Worm (Caenorhabditis elegans) whole organism, early embryonic: ENCODE data around the gene F58F9.3.

Experiments
- B0310.2 ChIP-seq: sonication (generic microtip); optimal IDR thresholded peaks from 2 replicates; lab custom pipeline; 2016; ENCODE audit warnings: mild to moderate bottlenecking, missing genetic modification characterization, missing compliant biosample characterization
- F13C5.2 ChIP-seq: sonication (generic microtip); optimal IDR thresholded peaks from 2 replicates; lab custom pipeline; 2017; ENCODE audit warnings: mild to moderate bottlenecking, missing genetic modification characterization, inconsistent platforms, missing compliant biosample characterization
- aly-1 ChIP-seq: sonication (generic microtip); optimal IDR thresholded peaks from 2 replicates; lab custom pipeline; 2016; ENCODE audit warnings: missing genetic modification characterization, missing compliant biosample characterization
- ama-1 ChIP-seq: fragments of 150-350 bp; optimal IDR thresholded peaks from 2 replicates; lab custom pipeline; 2014
- ceh-13 ChIP-seq: fragments of 200-800 bp; sonication (Bioruptor generic); optimal IDR thresholded peaks from 2 replicates; lab custom pipeline; 2018; ENCODE audit warnings: mild to moderate bottlenecking, missing genetic modification characterization, missing compliant biosample characterization
- ceh-36 ChIP-seq: sonication (generic microtip); optimal IDR thresholded peaks from 2 replicates; lab custom pipeline; 2016; ENCODE audit warnings: missing genetic modification characterization, inconsistent platforms, missing compliant biosample characterization
- ets-7 ChIP-seq: sonication (generic microtip); optimal IDR thresholded peaks from 2 replicates; lab custom pipeline; 2016; ENCODE audit warnings: missing genotype, missing genetic modification characterization, missing compliant biosample characterization
- flt-1 ChIP-seq: fragments of 200-800 bp; sonication (Bioruptor generic); IDR thresholded peaks from 2 replicates; pipeline ENCODE4 v1.3.6; 2022; ENCODE audit warnings: missing genetic modification characterization, missing compliant biosample characterization
- hmbx-1 ChIP-seq: sonication (generic microtip); optimal IDR thresholded peaks from 2 replicates; lab custom pipeline; 2016; ENCODE audit warnings: mild to moderate bottlenecking, missing genetic modification characterization, missing compliant biosample characterization
- hmg-4 ChIP-seq: fragments of 200-800 bp; sonication (Bioruptor generic); optimal IDR thresholded peaks from 2 replicates; lab custom pipeline; 2018; ENCODE audit warnings: mild to moderate bottlenecking, missing genetic modification characterization, missing compliant biosample characterization
- hnd-1 ChIP-seq: sonication (generic microtip); optimal IDR thresholded peaks from 2 replicates; lab custom pipeline; 2016; ENCODE audit warnings: missing genetic modification characterization, missing compliant biosample characterization
- pes-1 ChIP-seq: fragments of 200-800 bp; sonication (Bioruptor generic); IDR thresholded peaks from 2 replicates; pipeline ENCODE4 v1.3.6; 2022; ENCODE audit warnings: missing genetic modification reagents, missing genetic modification characterization, missing compliant biosample characterization
- scrt-1 ChIP-seq: fragments of 200-800 bp; sonication (Bioruptor generic); IDR thresholded peaks from 2 replicates; pipeline ENCODE4 v1.3.6; 2022; ENCODE audit warnings: missing genetic modification characterization, missing compliant biosample characterization
- sea-1 ChIP-seq: fragments of 200-800 bp; sonication (Bioruptor generic); conservative IDR thresholded peaks from 2 replicates; pipeline ENCODE4 v1.3.6; 2022; ENCODE audit warnings: missing genetic modification characterization, missing compliant biosample characterization
- tbx-11 ChIP-seq: fragments of 200-800 bp; sonication (Bioruptor generic); IDR thresholded peaks from 2 replicates; pipeline ENCODE4 v1.3.6; 2022; ENCODE audit warnings: missing genetic modification characterization, missing compliant biosample characterization
- tbx-37 ChIP-seq: fragments of 200-800 bp; sonication (Bioruptor generic); conservative IDR thresholded peaks from 2 replicates; pipeline ENCODE4 v1.3.6; 2022; ENCODE audit warnings: missing genetic modification reagents, missing genetic modification characterization, missing compliant biosample characterization
- tra-4 ChIP-seq: sonication (generic microtip); optimal IDR thresholded peaks from 2 replicates; lab custom pipeline; 2017; ENCODE audit warnings: missing genetic modification characterization, missing compliant biosample characterization

The F58F9.3 gene

ce11 chrIV:6209337-6209736 is 23.7 kb upstream of the F58F9.3 start:
- TF ChIP-seq tra-4 (tag; lab: Kevin White, UChicago) (no peak), ceh-36 (no peak), aly-1 (no peak), tbx-37 (GFP tag; lab: Robert Waterston, UW) (no peak), B0310.2 (tag; lab: Kevin White, UChicago) (no peak), F13C5.2 (tag; lab: Kevin White, UChicago) (no peak), tbx-11 (GFP tag; lab: Robert Waterston, UW) (no peak), flt-1 (GFP tag; lab: Robert Waterston, UW) (no peak), hmg-4 (GFP tag; lab: Kevin White, UChicago) (no peak), sea-1 (GFP tag; lab: Robert Waterston, UW) (no peak), pes-1 (GFP tag; lab: Robert Waterston, UW) (no peak), scrt-1 (GFP tag; lab: Robert Waterston, UW) (no peak)

DNA sequence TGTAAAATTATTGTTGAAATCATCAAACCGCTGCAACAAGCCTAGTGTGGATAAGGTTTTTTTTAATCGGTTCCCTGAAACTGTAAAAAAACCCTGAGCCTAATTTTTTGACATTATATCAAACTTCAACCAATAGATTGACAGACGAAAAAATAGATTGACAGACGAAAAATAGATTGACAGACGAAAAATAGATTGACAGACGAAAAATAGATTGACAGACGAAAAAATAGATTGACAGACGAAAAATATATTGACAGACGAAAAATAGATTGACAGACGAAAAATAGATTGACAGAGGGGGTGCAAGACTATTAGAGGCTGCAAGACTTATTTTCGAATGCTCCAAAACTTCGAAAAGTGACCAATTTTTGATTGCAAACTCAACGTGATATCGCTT is 23.1 kb upstream of the F58F9.3 start:
- TF ChIP-seq flt-1 (GFP tag; lab: Robert Waterston, UW) (peak; percentile 62), tbx-37 (GFP tag; lab: Robert Waterston, UW) (peak; percentile 44; the same call in 1 of the 2 replicates)

DNA sequence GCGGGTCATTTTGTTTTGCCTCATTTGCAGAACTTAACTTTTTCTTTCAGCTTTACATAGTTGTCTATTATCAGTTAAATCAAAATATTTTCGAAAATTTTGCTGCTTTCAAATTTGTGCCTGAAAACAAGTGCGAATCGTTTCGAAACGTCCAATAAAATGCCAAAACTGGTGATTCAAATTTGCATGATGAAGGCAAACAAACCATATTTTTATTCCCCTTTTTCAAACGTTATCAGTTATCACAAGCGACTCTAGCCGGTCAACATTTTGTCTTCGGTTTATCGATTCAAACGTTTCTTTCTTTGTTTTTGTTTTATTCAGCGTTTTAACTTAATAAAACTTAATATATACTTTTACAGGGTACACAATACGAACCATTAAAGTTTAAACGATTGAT is 22.5 kb upstream of the F58F9.3 start, which contains the start of the genes ugt-24 and C49A9.6:
Gene ugt-24, minus strand, starts transcription at position 147 of the 400 bp plus-strand sequence.
Gene C49A9.6, plus strand, starts transcription at position 363 of the 400 bp plus-strand sequence.
- TF ChIP-seq F13C5.2 (tag; lab: Kevin White, UChicago) (no peak), hnd-1 (no peak), scrt-1 (GFP tag; lab: Robert Waterston, UW) (no peak), ama-1 (lab: Kevin White, UChicago) (no peak), ceh-13 (GFP tag; lab: Kevin White, UChicago) (no peak), pes-1 (GFP tag; lab: Robert Waterston, UW) (no peak), sea-1 (GFP tag; lab: Robert Waterston, UW) (no peak), tra-4 (tag; lab: Kevin White, UChicago) (no peak), ceh-36 (no peak), aly-1 (no peak)

- TF ChIP-seq sea-1 (GFP tag; lab: Robert Waterston, UW): no peak
- TF ChIP-seq scrt-1 (GFP tag; lab: Robert Waterston, UW): no peak
- no peak for TF ChIP-seq pes-1 (GFP tag; lab: Robert Waterston, UW)
- no peak for TF ChIP-seq flt-1 (GFP tag; lab: Robert Waterston, UW)
- no peak for TF ChIP-seq aly-1
- no peak for TF ChIP-seq ama-1 (lab: Kevin White, UChicago)
- TF ChIP-seq B0310.2 (tag; lab: Kevin White, UChicago): no peak
- TF ChIP-seq hnd-1: no peak
- TF ChIP-seq tbx-11 (GFP tag; lab: Robert Waterston, UW): no peak
- no peak for TF ChIP-seq ceh-13 (GFP tag; lab: Kevin White, UChicago)
- TF ChIP-seq tbx-37 (GFP tag; lab: Robert Waterston, UW): no peak
- no peak for TF ChIP-seq F13C5.2 (tag; lab: Kevin White, UChicago)
- no peak for TF ChIP-seq ceh-36
- no peak for TF ChIP-seq hmg-4 (GFP tag; lab: Kevin White, UChicago)
- TF ChIP-seq hmbx-1 (tag; lab: Kevin White, UChicago): no peak
- no peak for TF ChIP-seq ets-7 (tag; lab: Kevin White, UChicago)
- no peak for TF ChIP-seq tra-4 (tag; lab: Kevin White, UChicago)
These were observed 19.6 kb upstream of the F58F9.3 start, which contains the start of gene C49A9.5 for ce11 chrIV:6213403-6213802. C49A9.5 (plus strand) TSS chrIV:6213673.

ce11 chrIV:6217066-6217465 is 16.0 kb upstream of the F58F9.3 start, which contains the start of gene C49A9.9:
C49A9.9 (plus strand) TSS chrIV:6217372.
- no peak for TF ChIP-seq tra-4 (tag; lab: Kevin White, UChicago)
- TF ChIP-seq pes-1 (GFP tag; lab: Robert Waterston, UW): no peak
- no peak for TF ChIP-seq scrt-1 (GFP tag; lab: Robert Waterston, UW)
- no peak for TF ChIP-seq B0310.2 (tag; lab: Kevin White, UChicago)
- TF ChIP-seq ceh-36: no peak
- TF ChIP-seq tbx-37 (GFP tag; lab: Robert Waterston, UW): no peak
- no peak for TF ChIP-seq sea-1 (GFP tag; lab: Robert Waterston, UW)
- no peak for TF ChIP-seq ama-1 (lab: Kevin White, UChicago)

ce11 chrIV:6217503-6217902 is 15.5 kb upstream of the F58F9.3 start:
- no peak for TF ChIP-seq aly-1
- TF ChIP-seq pes-1 (GFP tag; lab: Robert Waterston, UW): no peak
- TF ChIP-seq ceh-36: no peak
- no peak for TF ChIP-seq ets-7 (tag; lab: Kevin White, UChicago)
- no peak for TF ChIP-seq ceh-13 (GFP tag; lab: Kevin White, UChicago)
- TF ChIP-seq B0310.2 (tag; lab: Kevin White, UChicago): no peak
- TF ChIP-seq sea-1 (GFP tag; lab: Robert Waterston, UW): no peak
- TF ChIP-seq hnd-1: no peak
- TF ChIP-seq ama-1 (lab: Kevin White, UChicago): no peak
- no peak for TF ChIP-seq tra-4 (tag; lab: Kevin White, UChicago)

ce11 chrIV:6219429-6219828 is 13.6 kb upstream of the F58F9.3 start, which contains the start of gene C49A9.4:
C49A9.4 (plus strand) TSS chrIV:6219693.
- no peak for TF ChIP-seq hmg-4 (GFP tag; lab: Kevin White, UChicago)

DNA sequence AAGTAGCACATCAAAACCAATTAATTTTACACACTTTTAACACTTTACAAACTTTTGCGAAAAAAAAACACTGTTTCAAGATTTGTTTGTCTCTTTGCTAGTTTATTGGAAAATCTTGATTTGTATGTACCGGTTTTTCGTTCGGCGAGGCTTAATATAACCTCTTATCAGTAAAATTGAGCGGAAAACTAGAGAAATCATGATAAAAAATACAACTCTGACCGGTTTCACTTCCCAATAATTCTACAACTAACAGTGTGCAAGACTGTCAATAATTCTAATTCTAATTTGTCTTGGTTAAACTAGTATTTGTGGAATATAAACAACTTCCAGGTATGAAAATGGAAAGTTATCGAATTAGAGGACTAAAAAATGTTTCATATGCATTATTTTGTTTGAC is 11.2 kb upstream of the F58F9.3 start, which contains the start of gene C49A9.3:
Gene C49A9.3, plus strand, starts transcription at position 212 of the 400 bp plus-strand sequence.
- TF ChIP-seq aly-1 (no peak), flt-1 (GFP tag; lab: Robert Waterston, UW) (no peak), sea-1 (GFP tag; lab: Robert Waterston, UW) (no peak), F13C5.2 (tag; lab: Kevin White, UChicago) (no peak), scrt-1 (GFP tag; lab: Robert Waterston, UW) (no peak), hmg-4 (GFP tag; lab: Kevin White, UChicago) (no peak), pes-1 (GFP tag; lab: Robert Waterston, UW) (no peak), B0310.2 (tag; lab: Kevin White, UChicago) (no peak), hmbx-1 (tag; lab: Kevin White, UChicago) (no peak), ama-1 (lab: Kevin White, UChicago) (no peak), ceh-13 (GFP tag; lab: Kevin White, UChicago) (no peak), tra-4 (tag; lab: Kevin White, UChicago) (no peak), hnd-1 (no peak)
